Worm (Caenorhabditis elegans) whole organism, L4 larva: ENCODE measurements around the gene lbp-2.
A peak's percentile ranks its signal among the peaks of the same experiment; 100 is the strongest.

Experiments used
- ceh-82 ChIP-seq: sonication (generic microtip); optimal IDR thresholded peaks from 2 replicates; lab custom pipeline; 2017; ENCODE audit warnings: missing biosample characterization, missing genetic modification characterization
- mxl-3 ChIP-seq: fragments of 200-800 bp; sonication (Bioruptor generic); optimal IDR thresholded peaks from 2 replicates; lab custom pipeline; 2018; ENCODE audit warnings: mild to moderate bottlenecking, missing genetic modification characterization, missing compliant biosample characterization
- skn-1 ChIP-seq: fragments of 150-350 bp; optimal IDR thresholded peaks from 2 replicates; lab custom pipeline; 2014; ENCODE audit warnings: missing biosample characterization, missing genetic modification characterization
- unc-62 ChIP-seq, 3 experiments: fragments of 150-350 bp in 1 of 3; sonication (generic microtip); optimal IDR thresholded peaks in 2 of 3; peaks in 1 of 3; 1 replicate in 1 of 3; 2 replicates in 2 of 3; lab custom pipeline; 2014 to 2017; ENCODE audit warnings: missing biosample characterization in 3 of 3, missing genetic modification characterization in 3 of 3, missing genetic modification reagents in 3 of 3, missing genotype in 1 of 3

ce11 chrX:3218040-3218795 is 42.2 kb upstream of the lbp-2 start:
- no peak for TF ChIP-seq unc-62 (GFP tag; optimal IDR thresholded peaks at IDR 0.05 in 1 of 2; lab: Kevin White, UChicago)
- TF ChIP-seq unc-62 (tag; optimal IDR thresholded peaks at IDR 0.05; lab: Kevin White, UChicago) = no peak
- TF ChIP-seq ceh-82 (tag; lab: Kevin White, UChicago) = no peak
- peak; percentile 53 for TF ChIP-seq mxl-3
- no peak for TF ChIP-seq skn-1
